Worm (Caenorhabditis elegans) whole organism, young adult: ENCODE results near the gene gst-28.

Source experiments
- F55B11.4 ChIP-seq: sonication (generic microtip); optimal IDR thresholded peaks from 2 replicates; lab custom pipeline; 2016; ENCODE audit warnings: missing compliant biosample characterization, missing genetic modification characterization, borderline replicate concordance; ENCODE audit not compliant: insufficient read depth
- ZK185.1 ChIP-seq: sonication (generic microtip); optimal IDR thresholded peaks from 2 replicates; lab custom pipeline; 2016; ENCODE audit warnings: mild to moderate bottlenecking, missing genetic modification characterization, missing compliant biosample characterization; ENCODE audit not compliant: poor library complexity, severe bottlenecking

ce11 chrII:15173174-15173573 is 5.8 kb upstream of the gst-28 start:
- TF ChIP-seq F55B11.4 (tag; lab: Kevin White, UChicago) (no peak), ZK185.1 (tag; lab: Kevin White, UChicago) (no peak)
